Worm (Caenorhabditis elegans): ENCODE results near the gene Y46H3A.4.

- TF ChIP-seq ama-1 (optimal IDR thresholded peaks at IDR 0.05) = no peak
- no peak for TF ChIP-seq aly-1 (tag; optimal IDR thresholded peaks at IDR 0.05)
- TF ChIP-seq hmbx-1 (tag; optimal IDR thresholded peaks at IDR 0.05) = no peak
- no peak for TF ChIP-seq tbx-37 (GFP tag; conservative IDR thresholded peaks at IDR 0.05)
- TF ChIP-seq pes-1 (GFP tag; IDR thresholded peaks at IDR 0.05) = no peak
- TF ChIP-seq scrt-1 (GFP tag; IDR thresholded peaks at IDR 0.05) = no peak
- TF ChIP-seq B0310.2 (tag; optimal IDR thresholded peaks at IDR 0.05) = no peak
- no peak for TF ChIP-seq tbx-11 (GFP tag; IDR thresholded peaks at IDR 0.05)
Measured at ce11 chrV:1788157-1788556, 22.8 kb downstream of the Y46H3A.4 start, which contains the start of gene F36H9.2.
